Worm (Caenorhabditis elegans) whole organism, midembryonic: Measurements from ENCODE around the gene mig-23.

Experiments used
- flt-1 ChIP-seq: fragments of 200-800 bp; sonication (Bioruptor generic); IDR thresholded peaks from 2 replicates; pipeline ENCODE4 v1.3.6; 2022; ENCODE audit warnings: missing genetic modification characterization, missing compliant biosample characterization
- klf-2 ChIP-seq: fragments of 200-800 bp; sonication (Bioruptor generic); conservative IDR thresholded peaks from 2 replicates; pipeline ENCODE4 v1.3.6; 2022; ENCODE audit warnings: missing genetic modification reagents, missing genetic modification characterization, missing compliant biosample characterization
- med-1 ChIP-seq: sonication (generic microtip); optimal IDR thresholded peaks from 2 replicates; lab custom pipeline; 2017; ENCODE audit warnings: missing genetic modification characterization, mild to moderate bottlenecking, missing compliant biosample characterization, antibody characterized with exemption, missing genetic modification reagents; ENCODE audit not compliant: insufficient read depth
- tab-1 ChIP-seq: fragments of 200-800 bp; sonication (Bioruptor generic); IDR thresholded peaks from 2 replicates; pipeline ENCODE4 v1.3.6; 2022; ENCODE audit warnings: missing genetic modification characterization, missing compliant biosample characterization
- ztf-23 ChIP-seq: fragments of 200-800 bp; sonication (Bioruptor generic); IDR thresholded peaks from 2 replicates; pipeline ENCODE4 v1.3.6; 2022; ENCODE audit warnings: missing genetic modification reagents, missing genetic modification characterization, missing compliant biosample characterization
- ztf-29 ChIP-seq: fragments of 200-800 bp; sonication (Bioruptor generic); IDR thresholded peaks from 2 replicates; pipeline ENCODE4 v1.3.6; 2022; ENCODE audit warnings: missing genetic modification reagents, missing genetic modification characterization, missing compliant biosample characterization

- no peak for TF ChIP-seq klf-2 (GFP tag; lab: Robert Waterston, UW)
- no peak for TF ChIP-seq ztf-23 (GFP tag; lab: Robert Waterston, UW)
- no peak for TF ChIP-seq ztf-29 (GFP tag; lab: Robert Waterston, UW)
- no peak for TF ChIP-seq tab-1 (GFP tag; lab: Robert Waterston, UW)
- no peak for TF ChIP-seq flt-1
- no peak for TF ChIP-seq med-1
Observed at ce11 chrX:5943908-5944307, 4.8 kb downstream of the mig-23 start.
